Fruit fly (Drosophila melanogaster): Measurements from ENCODE around the gene CG9205.

Gene CG9205

dm6 chr3L:1034190-1034886, at the start of gene CG9205, which contains the start of gene trio:
TSS of gene CG9205 (plus strand) at chr3L:1034697.
TSS of gene trio (minus strand) at chr3L:1034875.
- TF ChIP-seq CG8478 (optimal IDR thresholded peaks at IDR 0.05) (no peak), CTCF (optimal IDR thresholded peaks at IDR 0.05) (no peak)

dm6 chr3L:993709-994108, 40.8 kb upstream of the CG9205 start, which contains the start of gene aln:
TSS of gene aln (plus strand) at chr3L:993983.
- no peak for TF ChIP-seq CG8478 (optimal IDR thresholded peaks at IDR 0.05)
- TF ChIP-seq CTCF (optimal IDR thresholded peaks at IDR 0.05): no peak

- no peak for TF ChIP-seq CG8478 (optimal IDR thresholded peaks at IDR 0.05)
- no peak for TF ChIP-seq CTCF (optimal IDR thresholded peaks at IDR 0.05)
These were observed 38.8 kb upstream of the CG9205 start for dm6 chr3L:995685-996084.

dm6 chr3L:999990-1000389, 34.5 kb upstream of the CG9205 start:
- TF ChIP-seq CG8478 (optimal IDR thresholded peaks at IDR 0.05): no peak
- TF ChIP-seq CTCF (optimal IDR thresholded peaks at IDR 0.05): no peak

- TF ChIP-seq CG8478 (optimal IDR thresholded peaks at IDR 0.05) (no peak), CTCF (optimal IDR thresholded peaks at IDR 0.05) (no peak)
These were observed 34.0 kb upstream of the CG9205 start for dm6 chr3L:1000541-1000940.

- no peak for TF ChIP-seq CTCF (optimal IDR thresholded peaks at IDR 0.05)
- no peak for TF ChIP-seq CG8478 (optimal IDR thresholded peaks at IDR 0.05)
These were observed 28.6 kb upstream of the CG9205 start for dm6 chr3L:1005859-1006258.

- no peak for TF ChIP-seq CTCF (optimal IDR thresholded peaks at IDR 0.05)
- no peak for TF ChIP-seq CG8478 (optimal IDR thresholded peaks at IDR 0.05)
These were observed 26.7 kb upstream of the CG9205 start for dm6 chr3L:1007513-1008459.

- TF ChIP-seq CG8478 (optimal IDR thresholded peaks at IDR 0.05) (no peak), CTCF (optimal IDR thresholded peaks at IDR 0.05) (no peak)
These were observed 23.5 kb upstream of the CG9205 start for dm6 chr3L:1010969-1011368.

- TF ChIP-seq CG8478 (optimal IDR thresholded peaks at IDR 0.05) (no peak), CTCF (optimal IDR thresholded peaks at IDR 0.05) (no peak)
These were observed 14.6 kb upstream of the CG9205 start for dm6 chr3L:1019876-1020275.

- TF ChIP-seq CG8478 (optimal IDR thresholded peaks at IDR 0.05) (no peak), CTCF (optimal IDR thresholded peaks at IDR 0.05) (no peak)
These were observed 12.9 kb upstream of the CG9205 start for dm6 chr3L:1021642-1022041.

dm6 chr3L:1022206-1022605, 12.3 kb upstream of the CG9205 start:
- no peak for TF ChIP-seq CG8478 (optimal IDR thresholded peaks at IDR 0.05)
- TF ChIP-seq CTCF (optimal IDR thresholded peaks at IDR 0.05): no peak

- TF ChIP-seq CTCF (optimal IDR thresholded peaks at IDR 0.05) (no peak), CG8478 (optimal IDR thresholded peaks at IDR 0.05) (no peak)
These were observed 11.7 kb upstream of the CG9205 start for dm6 chr3L:1022783-1023182.

- TF ChIP-seq CTCF (optimal IDR thresholded peaks at IDR 0.05) (no peak), CG8478 (optimal IDR thresholded peaks at IDR 0.05) (no peak)
These were observed 10.8 kb upstream of the CG9205 start for dm6 chr3L:1023728-1024127.

- no peak for TF ChIP-seq CG8478 (optimal IDR thresholded peaks at IDR 0.05)
- TF ChIP-seq CTCF (optimal IDR thresholded peaks at IDR 0.05): no peak
These were observed 4.8 kb upstream of the CG9205 start for dm6 chr3L:1029610-1030284.

- TF ChIP-seq CG8478 (optimal IDR thresholded peaks at IDR 0.05) (no peak), CTCF (optimal IDR thresholded peaks at IDR 0.05) (no peak)
These were observed 3.5 kb upstream of the CG9205 start for dm6 chr3L:1030908-1031545.

Measured in S2 (cell line).